Fruit fly (Drosophila melanogaster): ENCODE data around the gene Mettl3.

Mettl3 gene

DNA sequence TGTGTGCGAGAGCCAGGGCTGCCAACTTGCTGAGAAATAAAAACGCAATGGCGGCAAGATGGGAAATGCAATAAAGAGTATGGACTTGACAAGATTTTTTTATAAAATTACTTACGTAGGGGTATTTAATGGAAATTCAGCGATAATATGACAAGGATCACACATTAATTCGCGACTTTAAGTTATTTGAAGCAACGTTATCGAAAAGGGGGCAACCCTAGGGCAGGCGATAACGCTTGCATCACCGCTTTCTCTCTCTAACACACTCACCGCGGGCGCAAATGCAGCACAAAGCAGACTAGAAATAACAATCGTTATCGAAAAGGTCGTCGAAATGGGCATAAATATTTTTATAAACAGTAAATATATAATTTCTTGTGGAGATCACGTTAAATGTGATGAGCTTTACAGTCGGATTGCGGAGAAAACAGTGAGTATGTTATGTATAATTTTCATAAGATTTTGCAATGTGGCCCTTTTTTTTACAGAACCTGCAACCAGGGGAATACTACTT, 16.1 kb downstream of the Mettl3 start, which contains the start of gene Rox8 (continued):
- TF ChIP-seq pum (GFP tag; optimal IDR thresholded peaks at IDR 0.05) (peak; percentile 27), pan (optimal IDR thresholded peaks at IDR 0.05) (no peak), pan (GFP tag; optimal IDR thresholded peaks at IDR 0.05 in 1 of 2, IDR thresholded peaks at IDR 0.05 in 1 of 2) (no peak), HLHmδ (GFP tag; optimal IDR thresholded peaks at IDR 0.05) (no peak), Kr (GFP tag; optimal IDR thresholded peaks at IDR 0.05) (peak; percentile 3), Drgx (GFP tag; IDR thresholded peaks at IDR 0.05) (no peak), CG12659 (GFP tag; optimal IDR thresholded peaks at IDR 0.05) (peak; percentile 84), CTCF (GFP tag; optimal IDR thresholded peaks at IDR 0.05) (peak; percentile 69), tap (tag; optimal IDR thresholded peaks at IDR 0.05) (peak; percentile 31), hbn (GFP tag; IDR thresholded peaks at IDR 0.05; ENCODE audit: partially characterized antibody) (no peak; the same call in 1 of the 2 replicates), ssp (GFP tag; IDR thresholded peaks at IDR 0.05) (peak; percentile 27; the same call in 1 of the 2 replicates), CG18764 (GFP tag; optimal IDR thresholded peaks at IDR 0.05) (peak; percentile 22), CG9609 (GFP tag; optimal IDR thresholded peaks at IDR 0.05) (peak; percentile 15), pzg (GFP tag; optimal IDR thresholded peaks at IDR 0.05) (peak; percentile 58), Mad (GFP tag; optimal IDR thresholded peaks at IDR 0.05) (peak; percentile 12), CG2199 (GFP tag; IDR thresholded peaks at IDR 0.05) (no peak), da (GFP tag; optimal IDR thresholded peaks at IDR 0.05) (no peak), Poxn (GFP tag; IDR thresholded peaks at IDR 0.05) (no peak), Ets65A (GFP tag) (peak; percentile 67), kni (GFP tag; optimal IDR thresholded peaks at IDR 0.05) (peak; percentile 68), Meics (GFP tag; optimal IDR thresholded peaks at IDR 0.05) (peak; percentile 44), az2 (GFP tag; optimal IDR thresholded peaks at IDR 0.05) (peak; percentile 35), abd-A (tag; optimal IDR thresholded peaks at IDR 0.05) (peak; percentile 89), lilli (GFP tag; optimal IDR thresholded peaks at IDR 0.05) (peak; percentile 58), Deaf1 (tag; optimal IDR thresholded peaks at IDR 0.05) (peak; percentile 9), CG2116 (GFP tag; optimal IDR thresholded peaks at IDR 0.05) (peak; percentile 94), CG9817 (tag; optimal IDR thresholded peaks at IDR 0.05) (peak; percentile 29), CG31224 (GFP tag; IDR thresholded peaks at IDR 0.05) (0 out of 2 replicates have a peak, but pooled peaks have one; percentile 7), Dbx (GFP tag; IDR thresholded peaks at IDR 0.05) (peak; percentile 38; the same call in 1 of the 3 replicates), toy (GFP tag; IDR thresholded peaks at IDR 0.05) (no peak), unpg (GFP tag; optimal IDR thresholded peaks at IDR 0.05) (peak; percentile 43), CG10431 (GFP tag; optimal IDR thresholded peaks at IDR 0.05) (peak; percentile 21), Awh (GFP tag; IDR thresholded peaks at IDR 0.05) (no peak), lab (GFP tag; optimal IDR thresholded peaks at IDR 0.05) (peak; percentile 59), CG8388 (GFP tag; optimal IDR thresholded peaks at IDR 0.05) (peak; percentile 24), fu2 (GFP tag; optimal IDR thresholded peaks at IDR 0.05) (no peak), Aef1 (GFP tag; IDR thresholded peaks at IDR 0.05) (no peak), CG10147 (GFP tag; optimal IDR thresholded peaks at IDR 0.05) (peak; percentile 45), CG16863 (GFP tag; optimal IDR thresholded peaks at IDR 0.05) (peak; percentile 11), scrt (GFP tag; optimal IDR thresholded peaks at IDR 0.05) (peak; percentile 23), ttk (GFP tag; IDR thresholded peaks at IDR 0.05) (no peak), ATbp (GFP tag; optimal IDR thresholded peaks at IDR 0.05) (no peak), CG7839 (tag; optimal IDR thresholded peaks at IDR 0.05) (peak; percentile 24), dan (GFP tag; IDR thresholded peaks at IDR 0.05) (no peak), Hmr (GFP tag; optimal IDR thresholded peaks at IDR 0.05) (peak; percentile 23), pfk (GFP tag; optimal IDR thresholded peaks at IDR 0.05) (peak; percentile 19), mirr (GFP tag; optimal IDR thresholded peaks at IDR 0.05) (peak; percentile 20), Hr3 (GFP tag; optimal IDR thresholded peaks at IDR 0.05) (peak; percentile 21), CG11695 (GFP tag; IDR thresholded peaks at IDR 0.05) (no peak), CG15269 (tag; optimal IDR thresholded peaks at IDR 0.05) (no peak), nom (GFP tag; optimal IDR thresholded peaks at IDR 0.05) (peak; percentile 17)

Measured in whole organism, embryonic.